Fruit fly (Drosophila melanogaster): ENCODE data around the gene Dph4.

Gene Dph4

DNA sequence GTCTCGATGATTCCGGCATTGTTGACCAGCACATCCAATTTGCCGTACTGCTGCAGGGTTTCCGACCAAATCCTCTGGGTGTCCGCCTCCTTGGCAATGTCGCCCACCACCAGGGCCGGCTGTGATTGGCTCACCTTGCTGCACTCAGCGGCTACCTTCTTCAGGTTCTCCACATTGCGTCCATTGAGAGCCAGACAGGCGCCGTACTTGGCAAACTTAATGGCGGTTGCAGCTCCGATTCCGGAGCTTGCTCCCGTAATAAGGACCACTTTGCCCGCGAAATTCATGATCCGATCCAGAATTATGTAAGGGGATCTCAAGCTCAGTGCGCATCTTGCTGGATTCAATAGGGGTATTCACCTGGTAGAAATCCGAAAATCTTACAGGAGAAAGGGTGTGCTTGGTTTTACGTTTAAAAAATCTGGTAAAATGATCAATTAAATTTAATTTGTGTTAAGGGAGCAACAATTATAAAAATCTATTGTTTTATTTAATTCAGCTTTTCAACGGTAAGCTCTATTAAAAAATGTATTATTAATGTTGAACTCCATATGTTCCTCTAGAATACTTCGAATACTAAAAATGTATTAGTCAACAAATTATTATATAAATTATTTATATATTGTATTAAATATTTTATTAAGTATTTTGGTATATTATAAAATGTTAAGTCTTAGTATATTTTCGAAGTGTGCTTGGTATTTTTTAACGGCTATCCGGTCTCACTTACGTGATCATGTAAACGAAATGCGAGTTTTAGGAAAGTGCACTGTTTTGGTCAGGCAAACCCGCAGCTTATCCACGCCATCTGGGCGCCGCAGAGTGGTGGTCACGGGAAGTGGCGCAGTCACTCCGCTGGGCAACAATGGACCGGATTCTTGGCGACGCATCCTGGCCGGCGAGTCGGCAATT is 12.8 kb upstream of the Dph4 start, which contains the start of the genes CG31548 and CG12170 (continued):
- TF ChIP-seq caup (GFP tag; optimal IDR thresholded peaks at IDR 0.05; ENCODE audit: severe bottlenecking) (no peak), klu (GFP tag; IDR thresholded peaks at IDR 0.05) (no peak), B-H1 (GFP tag; IDR thresholded peaks at IDR 0.05) (0 out of 3 replicates have a peak, but pooled peaks have one; percentile 15), Myb (GFP tag; optimal IDR thresholded peaks at IDR 0.05) (no peak), pzg (GFP tag; optimal IDR thresholded peaks at IDR 0.05) (peak; percentile 15), chm (GFP tag; IDR thresholded peaks at IDR 0.05) (peak; percentile 64), HHEX (GFP tag; optimal IDR thresholded peaks at IDR 0.05) (no peak), trem (tag; optimal IDR thresholded peaks at IDR 0.05) (peak; percentile 57), cas (GFP tag; IDR thresholded peaks at IDR 0.05) (no peak), knrl (GFP tag; IDR thresholded peaks at IDR 0.05; ENCODE audit: partially characterized antibody) (no peak), wek (GFP tag; optimal IDR thresholded peaks at IDR 0.05) (peak; percentile 91), CG8290 (GFP tag; optimal IDR thresholded peaks at IDR 0.05) (no peak), CG8290 (tag; optimal IDR thresholded peaks at IDR 0.05) (no peak), Dbx (GFP tag; IDR thresholded peaks at IDR 0.05) (no peak), HLH4C (GFP tag; IDR thresholded peaks at IDR 0.05; ENCODE audit: partially characterized antibody) (no peak), CG11085 (GFP tag; IDR thresholded peaks at IDR 0.05) (no peak), stc (GFP tag; IDR thresholded peaks at IDR 0.05) (0 out of 2 replicates have a peak, but pooled peaks have one; percentile 16), amos (GFP tag; IDR thresholded peaks at IDR 0.05; ENCODE audit: partially characterized antibody) (no peak), CG30431 (GFP tag; optimal IDR thresholded peaks at IDR 0.05) (no peak), nmo (GFP tag; optimal IDR thresholded peaks at IDR 0.05) (peak; percentile 56), CG10267 (tag; optimal IDR thresholded peaks at IDR 0.05) (peak; percentile 62), NC2α (GFP tag; optimal IDR thresholded peaks at IDR 0.05) (no peak), jigr1 (GFP tag; IDR thresholded peaks at IDR 0.05) (no peak), seq (GFP tag; IDR thresholded peaks at IDR 0.05) (no peak), emc (GFP tag; optimal IDR thresholded peaks at IDR 0.05) (no peak), lmd (GFP tag; IDR thresholded peaks at IDR 0.05) (no peak), Poxn (GFP tag; IDR thresholded peaks at IDR 0.05) (no peak), CG17328 (GFP tag; IDR thresholded peaks at IDR 0.05) (peak; percentile 64), CG2202 (tag; optimal IDR thresholded peaks at IDR 0.05) (no peak), zfh2 (GFP tag; optimal IDR thresholded peaks at IDR 0.05) (no peak), esg (GFP tag; conservative IDR thresholded peaks at IDR 0.05) (peak; percentile 50), Dll (GFP tag; IDR thresholded peaks at IDR 0.05; ENCODE audit: partially characterized antibody) (no peak), Meics (GFP tag; optimal IDR thresholded peaks at IDR 0.05) (no peak), CTCF (GFP tag; optimal IDR thresholded peaks at IDR 0.05) (no peak), Dfd (GFP tag; optimal IDR thresholded peaks at IDR 0.05) (no peak), CG10431 (GFP tag; optimal IDR thresholded peaks at IDR 0.05) (peak; percentile 92), otp (GFP tag; IDR thresholded peaks at IDR 0.05) (no peak), ab (GFP tag; optimal IDR thresholded peaks at IDR 0.05) (no peak), Trl (optimal IDR thresholded peaks at IDR 0.05) (no peak), Trl (GFP tag; optimal IDR thresholded peaks at IDR 0.05) (no peak), stwl (tag; optimal IDR thresholded peaks at IDR 0.05) (no peak), unpg (GFP tag; optimal IDR thresholded peaks at IDR 0.05) (peak; percentile 60), Atf3 (GFP tag; optimal IDR thresholded peaks at IDR 0.05) (no peak), fd96Cb (tag; optimal IDR thresholded peaks at IDR 0.05) (peak; percentile 35), CG11723 (GFP tag; optimal IDR thresholded peaks at IDR 0.05) (no peak), CG8765 (GFP tag; IDR thresholded peaks at IDR 0.05) (no peak), Elba2 (GFP tag; optimal IDR thresholded peaks at IDR 0.05) (no peak), Side (GFP tag; optimal IDR thresholded peaks at IDR 0.05) (peak; percentile 17), slp2 (GFP tag; optimal IDR thresholded peaks at IDR 0.05) (no peak), chn (GFP tag; optimal IDR thresholded peaks at IDR 0.05) (peak; percentile 28), Fer2 (tag; optimal IDR thresholded peaks at IDR 0.05) (no peak)
